Fruit fly (Drosophila melanogaster) whole organism, adult: Measurements from ENCODE around the gene Gyf.

Source experiments
- CG11617 ChIP-seq: fragments of 200-800 bp; sonication (Bioruptor generic); optimal IDR thresholded peaks from 2 replicates; lab custom pipeline; 2017; ENCODE audit warnings: mild to moderate bottlenecking, missing biosample characterization, missing genetic modification reagents, missing genetic modification characterization
- CG12768 ChIP-seq: fragments of 200-800 bp; sonication (Bioruptor generic); optimal IDR thresholded peaks from 2 replicates; lab custom pipeline; 2017; ENCODE audit warnings: missing biosample characterization, missing genetic modification characterization, mild to moderate bottlenecking, moderate library complexity, missing genetic modification reagents
- CG14711 ChIP-seq: fragments of 200-800 bp; sonication (Bioruptor generic); optimal IDR thresholded peaks from 2 replicates; lab custom pipeline; 2018; ENCODE audit warnings: missing biosample characterization, mild to moderate bottlenecking, missing genetic modification characterization, moderate library complexity
- CG1620 ChIP-seq: fragments of 200-800 bp; sonication (Bioruptor generic); optimal IDR thresholded peaks from 2 replicates; lab custom pipeline; 2016; ENCODE audit warnings: missing biosample characterization, missing genetic modification characterization
- CG33017 ChIP-seq: fragments of 200-800 bp; sonication (Bioruptor generic); optimal IDR thresholded peaks from 2 replicates; lab custom pipeline; 2018; ENCODE audit warnings: missing biosample characterization, mild to moderate bottlenecking, missing genetic modification characterization, moderate library complexity
- CG5204 ChIP-seq: fragments of 200-800 bp; sonication (Bioruptor generic); optimal IDR thresholded peaks from 2 replicates; lab custom pipeline; 2016; ENCODE audit warnings: missing biosample characterization, missing genetic modification characterization
- CG7045 ChIP-seq: fragments of 200-800 bp; sonication (Bioruptor generic); optimal IDR thresholded peaks from 2 replicates; lab custom pipeline; 2017; ENCODE audit warnings: missing biosample characterization, mild to moderate bottlenecking, missing genetic modification characterization
- CG7101 ChIP-seq: fragments of 200-800 bp; sonication (Bioruptor generic); optimal IDR thresholded peaks from 2 replicates; lab custom pipeline; 2018; ENCODE audit warnings: missing biosample characterization, mild to moderate bottlenecking, missing genetic modification characterization, moderate library complexity
- Clk ChIP-seq: fragments of 200-800 bp; sonication (Bioruptor generic); optimal IDR thresholded peaks from 2 replicates; lab custom pipeline; 2017; ENCODE audit warnings: missing biosample characterization, missing genetic modification characterization
- Crg-1 ChIP-seq: fragments of 200-800 bp; sonication (Bioruptor generic); optimal IDR thresholded peaks from 2 replicates; lab custom pipeline; 2016; ENCODE audit warnings: missing biosample characterization, missing genetic modification characterization
- Hr96 ChIP-seq: fragments of 200-800 bp; sonication (Bioruptor generic); optimal IDR thresholded peaks from 2 replicates; lab custom pipeline; 2016; ENCODE audit warnings: missing biosample characterization, missing genetic modification characterization
- Mnt ChIP-seq: fragments of 200-800 bp; sonication (Bioruptor generic); optimal IDR thresholded peaks from 2 replicates; lab custom pipeline; 2016; ENCODE audit warnings: missing biosample characterization, mild to moderate bottlenecking, missing genetic modification characterization
- bab1 ChIP-seq: fragments of 200-800 bp; sonication (Bioruptor generic); optimal IDR thresholded peaks from 3 replicates; lab custom pipeline; 2019; ENCODE audit warnings: missing biosample characterization, mild to moderate bottlenecking, missing genetic modification characterization, moderate library complexity
- cic ChIP-seq: fragments of 200-800 bp; sonication (Bioruptor generic); optimal IDR thresholded peaks from 2 replicates; lab custom pipeline; 2017; ENCODE audit warnings: missing biosample characterization, mild to moderate bottlenecking, missing genetic modification characterization, moderate library complexity
- cnc ChIP-seq, 2 experiments: fragments of >200 bp; optimal IDR thresholded peaks; 2 replicates each; lab custom pipeline; 2017
- kay ChIP-seq: fragments of 200-800 bp; sonication (Bioruptor generic); peaks from one replicate; lab custom pipeline; 2016; ENCODE audit warnings: missing biosample characterization, missing genetic modification characterization, borderline replicate concordance
- ovo ChIP-seq: fragments of 200-800 bp; sonication (Bioruptor generic); optimal IDR thresholded peaks from 2 replicates; lab custom pipeline; 2016; ENCODE audit warnings: missing biosample characterization, missing genetic modification characterization
- pad ChIP-seq: fragments of 200-800 bp; sonication (Bioruptor generic); optimal IDR thresholded peaks from 3 replicates; lab custom pipeline; 2017; ENCODE audit warnings: missing biosample characterization, missing genetic modification characterization, mild to moderate bottlenecking, moderate library complexity, missing genetic modification reagents
- tj ChIP-seq: fragments of 200-800 bp; sonication (Bioruptor generic); optimal IDR thresholded peaks from 3 replicates; lab custom pipeline; 2017; ENCODE audit warnings: missing biosample characterization, mild to moderate bottlenecking, missing genetic modification characterization, moderate library complexity
- toe ChIP-seq: fragments of 200-800 bp; sonication (Bioruptor generic); optimal IDR thresholded peaks from 2 replicates; lab custom pipeline; 2016; ENCODE audit warnings: missing biosample characterization, missing genetic modification characterization

Gyf gene

DNA sequence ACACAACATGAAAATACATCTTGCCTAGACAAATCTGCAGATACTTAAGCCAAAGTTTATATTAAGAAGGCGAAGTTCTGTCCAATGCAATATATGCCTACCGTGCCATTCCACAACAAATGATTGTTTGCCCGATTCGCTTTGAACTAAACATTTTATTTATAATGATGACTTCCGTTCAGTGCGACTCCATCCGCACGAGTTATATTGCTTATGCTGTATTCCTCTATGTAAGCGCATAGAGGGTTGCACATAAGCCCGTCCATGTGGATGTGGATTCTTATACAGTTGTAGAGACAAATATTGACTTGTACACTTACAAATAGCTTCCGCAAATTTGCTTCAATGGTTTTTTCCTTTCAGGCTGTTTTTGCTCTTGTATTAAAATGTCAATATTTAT lies 42.8 kb downstream of the Gyf start:
- TF ChIP-seq ovo (GFP tag; lab: Kevin White, UChicago) (no peak), cic (no peak), CG11617 (GFP tag; lab: Kevin White, UChicago) (no peak), cnc (optimal IDR thresholded peaks at IDR 0.05; lab: Kevin White, UChicago) (no peak), kay (GFP tag; lab: Kevin White, UChicago) (no peak), toe (GFP tag; lab: Kevin White, UChicago) (no peak), pad (GFP tag; lab: Kevin White, UChicago) (no peak), CG7045 (no peak), bab1 (GFP tag; lab: Kevin White, UChicago) (no peak), CG1620 (GFP tag; lab: Kevin White, UChicago) (no peak), CG5204 (GFP tag; lab: Kevin White, UChicago) (no peak), Hr96 (GFP tag; lab: Kevin White, UChicago) (no peak), CG14711 (tag; lab: Kevin White, UChicago) (no peak)

- TF ChIP-seq pad (GFP tag; lab: Kevin White, UChicago) (no peak), kay (GFP tag; lab: Kevin White, UChicago) (peak; percentile 79)
Measured at dm6 chr4:817799-818198, 49.0 kb downstream of the Gyf start.

dm6 chr4:816500-816899 lies 50.3 kb downstream of the Gyf start:
- TF ChIP-seq CG33017 (tag; lab: Kevin White, UChicago) = no peak
- no peak for TF ChIP-seq CG5204 (GFP tag; lab: Kevin White, UChicago)
- no peak for TF ChIP-seq pad (GFP tag; lab: Kevin White, UChicago)
- TF ChIP-seq kay (GFP tag; lab: Kevin White, UChicago) = no peak
- TF ChIP-seq bab1 (GFP tag; lab: Kevin White, UChicago) = no peak
- TF ChIP-seq toe (GFP tag; lab: Kevin White, UChicago) = no peak
- TF ChIP-seq CG14711 (tag; lab: Kevin White, UChicago) = no peak
- TF ChIP-seq CG7045 = no peak
- TF ChIP-seq cic = no peak
- TF ChIP-seq ovo (GFP tag; lab: Kevin White, UChicago) = no peak
- TF ChIP-seq CG1620 (GFP tag; lab: Kevin White, UChicago) = no peak
- no peak for TF ChIP-seq CG12768 (GFP tag; lab: Kevin White, UChicago)
- no peak for TF ChIP-seq CG11617 (GFP tag; lab: Kevin White, UChicago)
- no peak for TF ChIP-seq cnc (optimal IDR thresholded peaks at IDR 0.05; lab: Kevin White, UChicago)
- TF ChIP-seq CG7101 (tag; lab: Kevin White, UChicago) = no peak
- no peak for TF ChIP-seq tj
- no peak for TF ChIP-seq Mnt (GFP tag; lab: Kevin White, UChicago)
- TF ChIP-seq Crg-1 (GFP tag; lab: Kevin White, UChicago) = no peak

DNA sequence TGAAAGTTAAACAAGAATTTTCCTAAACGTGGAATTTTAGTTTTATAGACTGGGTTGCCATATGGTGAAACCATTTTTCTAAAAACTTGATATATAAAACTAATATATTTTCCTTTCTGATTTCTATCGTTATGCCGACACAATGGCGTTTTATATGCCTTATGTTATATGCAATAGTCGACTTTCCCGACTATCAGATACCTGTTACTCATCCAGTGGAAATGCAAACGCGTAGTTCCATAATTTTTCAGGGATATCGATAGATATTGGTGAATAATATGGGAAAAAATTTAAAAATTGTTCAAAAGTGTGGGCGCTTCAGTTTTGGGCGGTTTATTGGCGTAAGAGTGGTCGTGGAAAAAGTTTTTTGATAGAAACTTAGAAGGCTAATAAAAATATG lies 56.0 kb downstream of the Gyf start:
- TF ChIP-seq CG11617 (GFP tag; lab: Kevin White, UChicago) (no peak), ovo (GFP tag; lab: Kevin White, UChicago) (no peak), pad (GFP tag; lab: Kevin White, UChicago) (no peak), CG7101 (tag; lab: Kevin White, UChicago) (no peak), cnc (optimal IDR thresholded peaks at IDR 0.05; lab: Kevin White, UChicago) (no peak), CG7045 (no peak), CG5204 (GFP tag; lab: Kevin White, UChicago) (no peak), Crg-1 (GFP tag; lab: Kevin White, UChicago) (no peak), toe (GFP tag; lab: Kevin White, UChicago) (no peak), Clk (GFP tag; lab: Kevin White, UChicago) (no peak), CG14711 (tag; lab: Kevin White, UChicago) (no peak), CG33017 (tag; lab: Kevin White, UChicago) (no peak), CG12768 (GFP tag; lab: Kevin White, UChicago) (no peak), CG1620 (GFP tag; lab: Kevin White, UChicago) (no peak), tj (no peak), Mnt (GFP tag; lab: Kevin White, UChicago) (no peak), cic (no peak), kay (GFP tag; lab: Kevin White, UChicago) (no peak), bab1 (GFP tag; lab: Kevin White, UChicago) (no peak), Hr96 (GFP tag; lab: Kevin White, UChicago) (no peak)

- TF ChIP-seq Crg-1 (GFP tag; lab: Kevin White, UChicago) (no peak), cic (no peak), CG7045 (peak; percentile 23), CG33017 (tag; lab: Kevin White, UChicago) (no peak), Clk (GFP tag; lab: Kevin White, UChicago) (no peak), toe (GFP tag; lab: Kevin White, UChicago) (no peak), CG5204 (GFP tag; lab: Kevin White, UChicago) (peak; percentile 40), kay (GFP tag; lab: Kevin White, UChicago) (no peak), tj (no peak), CG12768 (GFP tag; lab: Kevin White, UChicago) (peak; percentile 38), CG1620 (GFP tag; lab: Kevin White, UChicago) (no peak), CG14711 (tag; lab: Kevin White, UChicago) (no peak), ovo (GFP tag; lab: Kevin White, UChicago) (no peak), Mnt (GFP tag; lab: Kevin White, UChicago) (no peak), cnc (optimal IDR thresholded peaks at IDR 0.05; lab: Kevin White, UChicago) (no peak), Hr96 (GFP tag; lab: Kevin White, UChicago) (peak; percentile 43), CG11617 (GFP tag; lab: Kevin White, UChicago) (peak; percentile 39), CG7101 (tag; lab: Kevin White, UChicago) (no peak), bab1 (GFP tag; lab: Kevin White, UChicago) (no peak), pad (GFP tag; lab: Kevin White, UChicago) (no peak)
Measured at dm6 chr4:807422-808391, 59.1 kb downstream of the Gyf start.
